Worm (Caenorhabditis elegans): ENCODE results near the gene C05C8.7.

- TF ChIP-seq sea-1 (GFP tag; conservative IDR thresholded peaks at IDR 0.05) (no peak), ceh-13 (GFP tag; optimal IDR thresholded peaks at IDR 0.05) (no peak), ama-1 (optimal IDR thresholded peaks at IDR 0.05) (no peak), hmbx-1 (tag; optimal IDR thresholded peaks at IDR 0.05) (no peak), B0310.2 (tag; optimal IDR thresholded peaks at IDR 0.05) (no peak), F13C5.2 (tag; optimal IDR thresholded peaks at IDR 0.05) (no peak), flt-1 (GFP tag; IDR thresholded peaks at IDR 0.05) (no peak), aly-1 (tag; optimal IDR thresholded peaks at IDR 0.05) (no peak)
Measured at ce11 chrV:7255095-7255494, 8.2 kb upstream of the C05C8.7 start, which contains the start of gene C05C8.8.
